Fruit fly (Drosophila melanogaster): Measurements from ENCODE around the gene CG15155.

DNA sequence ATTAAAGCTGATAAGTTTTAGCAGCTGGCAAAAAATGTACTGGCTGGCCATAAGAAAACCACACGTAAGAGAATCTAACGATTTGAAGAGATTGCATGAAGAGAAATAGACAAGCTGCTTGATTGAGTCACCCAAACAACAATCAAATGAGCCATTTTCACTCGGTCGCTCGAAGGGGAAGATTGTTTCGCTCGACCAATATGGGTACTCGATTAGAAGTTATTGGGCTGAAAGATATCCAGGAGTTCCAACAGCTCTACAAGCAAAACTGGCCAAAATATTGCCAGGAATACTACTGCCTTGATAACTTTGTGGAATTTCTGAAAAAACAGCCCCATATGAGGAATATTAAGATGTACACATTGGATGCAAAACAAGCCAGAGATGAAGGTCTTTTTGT lies 1.2 kb downstream of the CG15155 start, which contains the start of gene CG5783:
- TF ChIP-seq foxo (GFP tag; optimal IDR thresholded peaks at IDR 0.05) (no peak), Abd-B (GFP tag; optimal IDR thresholded peaks at IDR 0.05) (no peak), fru (GFP tag; optimal IDR thresholded peaks at IDR 0.05) (no peak), usp (GFP tag; optimal IDR thresholded peaks at IDR 0.05) (no peak), HLH106 (tag; optimal IDR thresholded peaks at IDR 0.05) (no peak), br (GFP tag; optimal IDR thresholded peaks at IDR 0.05) (no peak), CG9705 (GFP tag; optimal IDR thresholded peaks at IDR 0.05) (no peak), rgr (GFP tag; optimal IDR thresholded peaks at IDR 0.05) (no peak), pan (optimal IDR thresholded peaks at IDR 0.05) (no peak), h (GFP tag; optimal IDR thresholded peaks at IDR 0.05) (no peak), dmrt93B (GFP tag; optimal IDR thresholded peaks at IDR 0.05) (no peak)
